Worm (Caenorhabditis elegans): ENCODE results near the gene oig-4.

oig-4 gene

ce11 chrII:7593227-7593626, 20.1 kb upstream of the oig-4 start (continued):
- TF ChIP-seq lin-35 (GFP tag; optimal IDR thresholded peaks at IDR 0.05) (peak in 1 of 2 experiments; percentile 46), lin-13 (GFP tag; optimal IDR thresholded peaks at IDR 0.05) (no peak), nhr-84 (tag; optimal IDR thresholded peaks at IDR 0.05) (no peak), isw-1 (GFP tag; IDR thresholded peaks at IDR 0.05) (peak; percentile 37), unc-130 (tag; optimal IDR thresholded peaks at IDR 0.05) (no peak), C34B4.2 (tag; optimal IDR thresholded peaks at IDR 0.05) (no peak), zip-4 (GFP tag; optimal IDR thresholded peaks at IDR 0.05) (no peak), pax-3 (tag; optimal IDR thresholded peaks at IDR 0.05) (peak; percentile 13), dsc-1 (tag; optimal IDR thresholded peaks at IDR 0.05) (no peak), rnt-1 (tag; optimal IDR thresholded peaks at IDR 0.05) (no peak), egl-13 (tag; optimal IDR thresholded peaks at IDR 0.05) (peak; percentile 51), hlh-17 (GFP tag; optimal IDR thresholded peaks at IDR 0.05; ENCODE audit: borderline replicate concordance) (no peak), skn-1 (tag; optimal IDR thresholded peaks at IDR 0.05) (no peak), unc-98 (GFP tag; IDR thresholded peaks at IDR 0.05) (no peak), fkh-10 (GFP tag; optimal IDR thresholded peaks at IDR 0.05) (peak; percentile 76), snpc-4 (tag; optimal IDR thresholded peaks at IDR 0.05) (no peak)

- TF ChIP-seq lin-14 (GFP tag; optimal IDR thresholded peaks at IDR 0.05) (peak; percentile 65), ets-5 (GFP tag; IDR thresholded peaks at IDR 0.05) (no peak), ces-1 (GFP tag; optimal IDR thresholded peaks at IDR 0.05) (peak; percentile 35), fkh-10 (GFP tag; optimal IDR thresholded peaks at IDR 0.05) (peak; percentile 94)
Measured at ce11 chrII:7594262-7594661, 19.1 kb upstream of the oig-4 start.

- no peak for TF ChIP-seq ceh-90 (tag; optimal IDR thresholded peaks at IDR 0.05)
- TF ChIP-seq snu-23 (GFP tag; optimal IDR thresholded peaks at IDR 0.05), result no peak
- no peak for TF ChIP-seq nhr-85 (tag)
- TF ChIP-seq grh-1 (GFP tag; IDR thresholded peaks at IDR 0.05), result no peak
- no peak for TF ChIP-seq mep-1 (tag; optimal IDR thresholded peaks at IDR 0.05)
- TF ChIP-seq nhr-19 (GFP tag; conservative IDR thresholded peaks at IDR 0.05), result no peak
- TF ChIP-seq lsy-2 (tag; optimal IDR thresholded peaks at IDR 0.05), result no peak
- TF ChIP-seq lin-39 (tag; optimal IDR thresholded peaks at IDR 0.05), result no peak
- no peak for TF ChIP-seq rnt-1 (tag; optimal IDR thresholded peaks at IDR 0.05)
- no peak for TF ChIP-seq unc-130 (tag; optimal IDR thresholded peaks at IDR 0.05)
- no peak for TF ChIP-seq sup-37 (GFP tag; optimal IDR thresholded peaks at IDR 0.05)
- TF ChIP-seq lir-3 (tag; optimal IDR thresholded peaks at IDR 0.05; ENCODE audit: poor library complexity), result no peak
- no peak for TF ChIP-seq nhr-11 (tag; optimal IDR thresholded peaks at IDR 0.05)
- TF ChIP-seq lin-13 (GFP tag; optimal IDR thresholded peaks at IDR 0.05), result no peak
Measured at ce11 chrII:7594812-7595211, 18.5 kb upstream of the oig-4 start, which contains the start of gene syd-1. Gene syd-1 (minus strand): TSS chrII:7594912.

- TF ChIP-seq lin-15B (tag; optimal IDR thresholded peaks at IDR 0.05) (no peak), ces-1 (GFP tag; optimal IDR thresholded peaks at IDR 0.05) (no peak), F16B12.6 (tag; optimal IDR thresholded peaks at IDR 0.05) (peak; percentile 87), ceh-88 (GFP tag; IDR thresholded peaks at IDR 0.05) (no peak), efl-1 (optimal IDR thresholded peaks at IDR 0.05) (peak in 1 of 2 experiments; percentile 7), efl-1 (GFP tag; optimal IDR thresholded peaks at IDR 0.05 in 1 of 2) (peak; percentile 47 to 95), unc-86 (tag; optimal IDR thresholded peaks at IDR 0.05) (no peak), lsy-2 (tag; optimal IDR thresholded peaks at IDR 0.05) (no peak), blmp-1 (tag; optimal IDR thresholded peaks at IDR 0.05) (no peak), lin-35 (GFP tag; optimal IDR thresholded peaks at IDR 0.05) (peak; percentile 11 to 55), ztf-4 (tag; optimal IDR thresholded peaks at IDR 0.05) (no peak), dpl-1 (GFP tag; optimal IDR thresholded peaks at IDR 0.05) (peak in 2 of 3 experiments; percentile 52 to 59), ama-1 (optimal IDR thresholded peaks at IDR 0.05) (no peak), rnt-1 (tag; optimal IDR thresholded peaks at IDR 0.05) (no peak), grh-1 (GFP tag; IDR thresholded peaks at IDR 0.05) (no peak), dsc-1 (tag; optimal IDR thresholded peaks at IDR 0.05) (no peak), swsn-7 (tag; optimal IDR thresholded peaks at IDR 0.05) (no peak), Y116A8C.19 (tag; optimal IDR thresholded peaks at IDR 0.05; ENCODE audit: borderline replicate concordance) (no peak), C34B4.2 (tag; optimal IDR thresholded peaks at IDR 0.05) (no peak), pag-3 (tag; optimal IDR thresholded peaks at IDR 0.05; ENCODE audit: borderline replicate concordance, insufficient read depth) (no peak), snu-23 (GFP tag; optimal IDR thresholded peaks at IDR 0.05) (peak; percentile 28), elt-2 (tag; optimal IDR thresholded peaks at IDR 0.05) (no peak), nhr-12 (tag; optimal IDR thresholded peaks at IDR 0.05) (no peak), ztf-11 (tag; optimal IDR thresholded peaks at IDR 0.05) (no peak), pax-3 (tag; optimal IDR thresholded peaks at IDR 0.05) (no peak)
Measured at ce11 chrII:7598702-7599314, 14.5 kb upstream of the oig-4 start, which contains the start of gene pgam-5. Gene pgam-5 (minus strand): TSS chrII:7598752.
